Worm (Caenorhabditis elegans) whole organism, midembryonic: ENCODE data around the gene F38B7.17.
A peak's percentile ranks its signal among the peaks of the same experiment; 100 is the strongest.

Experiments
- T22C8.4 ChIP-seq: fragments of 200-800 bp; sonication (Bioruptor generic); IDR thresholded peaks from 2 replicates; pipeline ENCODE4 v1.3.6; 2022; ENCODE audit warnings: missing genetic modification characterization, missing compliant biosample characterization
- cog-1 ChIP-seq: sonication (generic microtip); optimal IDR thresholded peaks from 2 replicates; lab custom pipeline; 2016; ENCODE audit warnings: missing genetic modification characterization, missing compliant biosample characterization
- flt-1 ChIP-seq: fragments of 200-800 bp; sonication (Bioruptor generic); IDR thresholded peaks from 2 replicates; pipeline ENCODE4 v1.3.6; 2022; ENCODE audit warnings: missing genetic modification characterization, missing compliant biosample characterization
- klf-2 ChIP-seq: fragments of 200-800 bp; sonication (Bioruptor generic); conservative IDR thresholded peaks from 2 replicates; pipeline ENCODE4 v1.3.6; 2022; ENCODE audit warnings: missing genetic modification reagents, missing genetic modification characterization, missing compliant biosample characterization
- med-1 ChIP-seq: sonication (generic microtip); optimal IDR thresholded peaks from 2 replicates; lab custom pipeline; 2017; ENCODE audit warnings: missing genetic modification characterization, mild to moderate bottlenecking, missing compliant biosample characterization, antibody characterized with exemption, missing genetic modification reagents; ENCODE audit not compliant: insufficient read depth
- ref-1 ChIP-seq: fragments of 200-800 bp; sonication (Bioruptor generic); conservative IDR thresholded peaks from 2 replicates; pipeline ENCODE4 v1.3.6; 2022; ENCODE audit warnings: missing genetic modification reagents, missing genetic modification characterization, missing compliant biosample characterization
- tab-1 ChIP-seq: fragments of 200-800 bp; sonication (Bioruptor generic); IDR thresholded peaks from 2 replicates; pipeline ENCODE4 v1.3.6; 2022; ENCODE audit warnings: missing genetic modification characterization, missing compliant biosample characterization
- ztf-23 ChIP-seq: fragments of 200-800 bp; sonication (Bioruptor generic); IDR thresholded peaks from 2 replicates; pipeline ENCODE4 v1.3.6; 2022; ENCODE audit warnings: missing genetic modification reagents, missing genetic modification characterization, missing compliant biosample characterization
- ztf-29 ChIP-seq: fragments of 200-800 bp; sonication (Bioruptor generic); IDR thresholded peaks from 2 replicates; pipeline ENCODE4 v1.3.6; 2022; ENCODE audit warnings: missing genetic modification reagents, missing genetic modification characterization, missing compliant biosample characterization

The F38B7.17 gene

ce11 chrV:11570169-11570651, 21.4 kb upstream of the F38B7.17 start, which contains the start of the genes nhr-101 and pms-2:
Gene nhr-101, plus strand, starts transcription at chrV:11570476.
Gene pms-2, minus strand, starts transcription at chrV:11570601.
- TF ChIP-seq ztf-29 (GFP tag; lab: Robert Waterston, UW) (no peak), ref-1 (GFP tag; lab: Robert Waterston, UW) (no peak), T22C8.4 (no peak), cog-1 (no peak), flt-1 (GFP tag; lab: Robert Waterston, UW) (no peak), med-1 (no peak)

- no peak for TF ChIP-seq cog-1
- TF ChIP-seq flt-1 (GFP tag; lab: Robert Waterston, UW), result no peak
- no peak for TF ChIP-seq ztf-23 (GFP tag; lab: Robert Waterston, UW)
- no peak for TF ChIP-seq T22C8.4
- no peak for TF ChIP-seq tab-1 (GFP tag; lab: Robert Waterston, UW)
- no peak for TF ChIP-seq klf-2 (GFP tag; lab: Robert Waterston, UW)
- TF ChIP-seq ref-1 (GFP tag; lab: Robert Waterston, UW), result no peak
- TF ChIP-seq med-1, result no peak
- TF ChIP-seq ztf-29 (GFP tag; lab: Robert Waterston, UW), result no peak
Observed at ce11 chrV:11564573-11564972, 15.8 kb upstream of the F38B7.17 start, which contains the start of gene srx-87. Gene srx-87, plus strand, starts transcription at chrV:11564873.

- TF ChIP-seq med-1 (no peak), flt-1 (GFP tag; lab: Robert Waterston, UW) (no peak), ztf-29 (GFP tag; lab: Robert Waterston, UW) (no peak), T22C8.4 (no peak), ref-1 (GFP tag; lab: Robert Waterston, UW) (no peak), ztf-23 (GFP tag; lab: Robert Waterston, UW) (no peak), tab-1 (GFP tag; lab: Robert Waterston, UW) (no peak), klf-2 (GFP tag; lab: Robert Waterston, UW) (no peak), cog-1 (no peak)
Observed at ce11 chrV:11562643-11563042, 13.9 kb upstream of the F38B7.17 start, which contains the start of gene srx-86. Gene srx-86, plus strand, starts transcription at chrV:11562943.

- TF ChIP-seq ref-1 (GFP tag; lab: Robert Waterston, UW) (no peak), flt-1 (GFP tag; lab: Robert Waterston, UW) (no peak), ztf-29 (GFP tag; lab: Robert Waterston, UW) (no peak), med-1 (no peak), ztf-23 (GFP tag; lab: Robert Waterston, UW) (no peak), tab-1 (GFP tag; lab: Robert Waterston, UW) (no peak), klf-2 (GFP tag; lab: Robert Waterston, UW) (no peak), T22C8.4 (no peak), cog-1 (no peak)
Observed at ce11 chrV:11554260-11554659, 5.5 kb upstream of the F38B7.17 start, which contains the start of gene duo-1. Gene duo-1, plus strand, starts transcription at chrV:11554630.

ce11 chrV:11552379-11552778, 3.6 kb upstream of the F38B7.17 start, which contains the start of gene srx-85:
Gene srx-85, plus strand, starts transcription at chrV:11552679.
- TF ChIP-seq T22C8.4 (no peak), cog-1 (no peak), ztf-29 (GFP tag; lab: Robert Waterston, UW) (no peak), ztf-23 (GFP tag; lab: Robert Waterston, UW) (no peak), tab-1 (GFP tag; lab: Robert Waterston, UW) (no peak), flt-1 (GFP tag; lab: Robert Waterston, UW) (no peak), klf-2 (GFP tag; lab: Robert Waterston, UW) (no peak), ref-1 (GFP tag; lab: Robert Waterston, UW) (no peak), med-1 (no peak)

ce11 chrV:11546795-11547194, 2.0 kb downstream of the F38B7.17 start, which contains the start of gene F38B7.11:
Gene F38B7.11, plus strand, starts transcription at chrV:11547095.
- TF ChIP-seq T22C8.4 (no peak), tab-1 (GFP tag; lab: Robert Waterston, UW) (no peak), cog-1 (no peak), ztf-29 (GFP tag; lab: Robert Waterston, UW) (no peak), med-1 (no peak), flt-1 (GFP tag; lab: Robert Waterston, UW) (no peak), ref-1 (GFP tag; lab: Robert Waterston, UW) (no peak), klf-2 (GFP tag; lab: Robert Waterston, UW) (no peak), ztf-23 (GFP tag; lab: Robert Waterston, UW) (no peak)

- TF ChIP-seq flt-1 (GFP tag; lab: Robert Waterston, UW) (no peak), tab-1 (GFP tag; lab: Robert Waterston, UW) (no peak), T22C8.4 (no peak), ref-1 (GFP tag; lab: Robert Waterston, UW) (no peak), klf-2 (GFP tag; lab: Robert Waterston, UW) (no peak), ztf-23 (GFP tag; lab: Robert Waterston, UW) (no peak), ztf-29 (GFP tag; lab: Robert Waterston, UW) (no peak)
Observed at ce11 chrV:11545227-11545626, 3.5 kb downstream of the F38B7.17 start, which contains the start of gene F38B7.10. Gene F38B7.10, plus strand, starts transcription at chrV:11545527.

ce11 chrV:11543564-11543963, 5.2 kb downstream of the F38B7.17 start, which contains the start of gene F38B7.2:
Gene F38B7.2, plus strand, starts transcription at chrV:11543963.
- TF ChIP-seq T22C8.4 (no peak), flt-1 (GFP tag; lab: Robert Waterston, UW) (no peak), cog-1 (no peak), tab-1 (GFP tag; lab: Robert Waterston, UW) (no peak), ztf-23 (GFP tag; lab: Robert Waterston, UW) (no peak), ref-1 (GFP tag; lab: Robert Waterston, UW) (no peak)

ce11 chrV:11541284-11541683, 7.5 kb downstream of the F38B7.17 start:
- TF ChIP-seq cog-1, result no peak
- TF ChIP-seq flt-1 (GFP tag; lab: Robert Waterston, UW), result peak; percentile 33; the same call in 1 of the 2 replicates
- TF ChIP-seq med-1, result no peak
- TF ChIP-seq T22C8.4, result no peak
- TF ChIP-seq ztf-29 (GFP tag; lab: Robert Waterston, UW), result no peak
- TF ChIP-seq ref-1 (GFP tag; lab: Robert Waterston, UW), result no peak
- TF ChIP-seq klf-2 (GFP tag; lab: Robert Waterston, UW), result no peak
- TF ChIP-seq ztf-23 (GFP tag; lab: Robert Waterston, UW), result 0 out of 2 replicates have a peak, but pooled peaks have one; percentile 29
- no peak for TF ChIP-seq tab-1 (GFP tag; lab: Robert Waterston, UW)
